Worm (Caenorhabditis elegans): ENCODE measurements around the gene best-18.
"Not testable (repeated sequence)": the region's sequence is repeated elsewhere in the genome, so short reads cannot be mapped to it uniquely, and the experiment has no call there.

best-18 gene

ce11 chrIII:10218587-10218986 is 6.4 kb downstream of the best-18 start, which contains the start of the genes rde-4 and cox-14 (continued):
- peak; percentile 88 for TF ChIP-seq nhr-71 (tag; optimal IDR thresholded peaks at IDR 0.05)
- peak; percentile 96 for TF ChIP-seq unc-130 (tag; optimal IDR thresholded peaks at IDR 0.05)
- TF ChIP-seq nhr-11 (tag; optimal IDR thresholded peaks at IDR 0.05), result peak; percentile 35
- TF ChIP-seq tbx-2 (tag; optimal IDR thresholded peaks at IDR 0.05), result peak; percentile 82
- peak; percentile 38 for TF ChIP-seq nhr-237 (tag; optimal IDR thresholded peaks at IDR 0.05)
- no peak for TF ChIP-seq zip-4 (GFP tag; optimal IDR thresholded peaks at IDR 0.05)
- peak; percentile 77 for TF ChIP-seq nhr-90 (tag; optimal IDR thresholded peaks at IDR 0.05; ENCODE audit: poor library complexity)
- TF ChIP-seq ces-1 (GFP tag; optimal IDR thresholded peaks at IDR 0.05), result no peak
- TF ChIP-seq F16B12.6 (tag; optimal IDR thresholded peaks at IDR 0.05), result peak; percentile 53
- peak; percentile 88 for TF ChIP-seq nhr-47 (tag; optimal IDR thresholded peaks at IDR 0.05)
- TF ChIP-seq alr-1 (tag; optimal IDR thresholded peaks at IDR 0.05; ENCODE audit: borderline replicate concordance), result no peak
- TF ChIP-seq ztf-11 (tag; optimal IDR thresholded peaks at IDR 0.05), result peak in 1 of 2 experiments; percentile 44
- peak; percentile 46 for TF ChIP-seq snpc-4 (tag; optimal IDR thresholded peaks at IDR 0.05)
- no peak for TF ChIP-seq hlh-17 (GFP tag; optimal IDR thresholded peaks at IDR 0.05; ENCODE audit: borderline replicate concordance)
- TF ChIP-seq lsy-2 (tag; optimal IDR thresholded peaks at IDR 0.05), result peak; percentile 99
- no peak for TF ChIP-seq pag-3 (tag; optimal IDR thresholded peaks at IDR 0.05; ENCODE audit: borderline replicate concordance, insufficient read depth)
- peak in 1 of 2 experiments; percentile 76 for TF ChIP-seq mdl-1 (tag; optimal IDR thresholded peaks at IDR 0.05)
- TF ChIP-seq mef-2 (tag; optimal IDR thresholded peaks at IDR 0.05), result no peak
- no peak for TF ChIP-seq isw-1 (GFP tag; IDR thresholded peaks at IDR 0.05)
- TF ChIP-seq unc-62 (GFP tag; optimal IDR thresholded peaks at IDR 0.05), result no peak
- TF ChIP-seq mab-9 (GFP tag; IDR thresholded peaks at IDR 0.05), result no peak
- TF ChIP-seq unc-86 (tag; optimal IDR thresholded peaks at IDR 0.05), result peak; percentile 60
- no peak for TF ChIP-seq C34B4.2 (tag; optimal IDR thresholded peaks at IDR 0.05)
- no peak for TF ChIP-seq hlh-4 (tag; optimal IDR thresholded peaks at IDR 0.05)
- TF ChIP-seq egl-27 (tag; optimal IDR thresholded peaks at IDR 0.05), result no peak
- TF ChIP-seq blmp-1 (tag; optimal IDR thresholded peaks at IDR 0.05), result peak; percentile 90
- TF ChIP-seq unc-98 (GFP tag; IDR thresholded peaks at IDR 0.05), result no peak
- TF ChIP-seq unc-30 (tag; optimal IDR thresholded peaks at IDR 0.05), result no peak
- no peak for TF ChIP-seq nhr-12 (tag; optimal IDR thresholded peaks at IDR 0.05)
- peak; percentile 84 for TF ChIP-seq xbp-1 (tag; optimal IDR thresholded peaks at IDR 0.05)
- TF ChIP-seq C16A3.4 (tag; optimal IDR thresholded peaks at IDR 0.05), result peak; percentile 81

ce11 chrIII:10221860-10222259 is 9.7 kb downstream of the best-18 start, which contains the start of gene Y70G10A.4:
TSS of gene Y70G10A.4 (plus strand) at chrIII:10222160.
- not testable (repeated sequence) for TF ChIP-seq C16A3.4 (tag; optimal IDR thresholded peaks at IDR 0.05); fkh-10 (GFP tag; optimal IDR thresholded peaks at IDR 0.05); nhr-20 (tag; optimal IDR thresholded peaks at IDR 0.05)

DNA sequence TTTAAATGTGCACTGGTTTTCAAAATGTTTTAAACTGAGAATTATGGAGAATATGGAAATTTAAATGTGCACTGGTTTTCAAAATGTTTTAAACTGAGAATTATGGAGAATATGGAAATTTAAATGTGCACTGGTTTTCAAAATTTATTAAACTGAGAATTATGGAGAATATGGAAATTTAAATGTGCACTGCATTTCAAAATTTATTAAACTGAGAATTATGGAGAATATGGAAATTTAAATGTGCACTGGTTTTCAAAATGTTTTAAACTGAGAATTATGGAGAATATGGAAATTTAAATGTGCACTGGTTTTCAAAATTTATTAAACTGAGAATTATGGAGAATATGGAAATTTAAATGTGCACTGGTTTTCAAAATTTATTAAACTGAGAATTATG is 12.9 kb downstream of the best-18 start:
- TF ChIP-seq nhr-28 (tag; optimal IDR thresholded peaks at IDR 0.05), result peak; percentile 47
- TF ChIP-seq lir-3 (tag; optimal IDR thresholded peaks at IDR 0.05; ENCODE audit: poor library complexity), result peak; percentile 79

DNA sequence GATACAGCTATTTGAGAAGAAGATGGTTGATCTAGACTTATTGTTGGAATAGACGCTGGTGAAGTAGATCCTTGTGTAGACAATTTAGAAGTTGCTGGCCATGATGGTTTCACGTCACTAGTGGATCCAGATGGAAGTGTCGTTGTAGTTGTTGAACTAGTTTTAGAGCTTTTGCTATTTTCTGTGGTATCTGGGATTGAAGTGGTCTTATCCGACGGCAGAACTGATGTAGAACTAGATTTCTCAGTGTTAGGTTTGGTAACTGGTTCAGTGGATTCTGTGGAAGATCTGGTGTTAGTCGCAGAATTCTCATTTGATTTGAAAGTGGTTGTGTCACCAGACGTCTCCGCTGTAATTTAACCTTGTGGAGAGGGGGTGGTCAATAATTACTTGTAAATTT is 19.4 kb downstream of the best-18 start:
- TF ChIP-seq pag-3 (tag; optimal IDR thresholded peaks at IDR 0.05; ENCODE audit: borderline replicate concordance, insufficient read depth), result no peak
- no peak for TF ChIP-seq ceh-8 (GFP tag; optimal IDR thresholded peaks at IDR 0.05)
- TF ChIP-seq nhr-20 (tag; optimal IDR thresholded peaks at IDR 0.05), result no peak
- no peak for TF ChIP-seq nhr-85 (tag)
- TF ChIP-seq sptf-1 (tag; optimal IDR thresholded peaks at IDR 0.05), result no peak
- no peak for TF ChIP-seq nhr-19 (GFP tag; conservative IDR thresholded peaks at IDR 0.05)
- TF ChIP-seq ceh-90 (tag; optimal IDR thresholded peaks at IDR 0.05), result no peak
- TF ChIP-seq elt-2 (tag; optimal IDR thresholded peaks at IDR 0.05), result no peak
- TF ChIP-seq fkh-8 (tag; optimal IDR thresholded peaks at IDR 0.05), result no peak
- TF ChIP-seq fkh-10 (GFP tag; optimal IDR thresholded peaks at IDR 0.05), result no peak
- TF ChIP-seq egl-27 (tag; optimal IDR thresholded peaks at IDR 0.05), result no peak
- no peak for TF ChIP-seq ama-1 (optimal IDR thresholded peaks at IDR 0.05)
- TF ChIP-seq ztf-4 (tag; optimal IDR thresholded peaks at IDR 0.05), result no peak
- no peak for TF ChIP-seq mab-9 (GFP tag; IDR thresholded peaks at IDR 0.05)
- TF ChIP-seq blmp-1 (tag; optimal IDR thresholded peaks at IDR 0.05), result no peak

Measured in whole organism, L1 larva.